Fruit fly (Drosophila melanogaster): ENCODE data around the gene Ndc80.

The Ndc80 gene

DNA sequence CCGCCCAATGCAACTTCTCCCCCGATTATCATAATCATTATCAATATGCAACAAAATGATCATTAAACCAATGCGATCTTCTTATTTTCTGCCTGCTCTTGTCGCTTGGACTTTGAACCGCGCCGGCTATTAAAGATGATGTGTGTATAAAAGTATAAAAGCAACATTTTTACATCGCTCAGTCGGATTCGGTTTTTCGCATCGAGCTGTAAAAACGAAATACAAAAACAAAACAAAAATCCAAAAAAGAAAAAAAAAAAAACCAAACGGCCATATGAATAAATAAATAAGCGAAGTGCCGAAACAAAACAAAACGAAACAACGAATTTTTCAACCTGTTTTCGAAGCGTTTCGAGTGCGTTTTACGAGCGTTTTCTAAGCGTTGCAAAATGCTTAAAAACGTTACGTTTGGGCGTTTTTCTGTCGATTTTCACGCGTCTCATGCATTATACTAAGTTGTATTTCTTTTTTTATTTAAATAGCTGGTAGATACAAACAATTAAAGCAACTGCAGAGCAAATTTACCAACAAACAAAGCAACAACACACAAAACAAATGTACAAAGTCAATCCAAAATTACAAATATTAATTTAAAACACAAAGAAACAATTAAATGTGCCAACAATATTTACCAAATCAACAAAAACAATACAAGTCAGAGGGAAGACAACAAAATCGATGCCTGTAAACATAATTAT lies 33.0 kb upstream of the Ndc80 start (continued):
- TF ChIP-seq CG11723 (GFP tag; optimal IDR thresholded peaks at IDR 0.05) (no peak), pros (GFP tag; optimal IDR thresholded peaks at IDR 0.05) (no peak), CG1792 (GFP tag; optimal IDR thresholded peaks at IDR 0.05) (no peak), Sin3A (optimal IDR thresholded peaks at IDR 0.05) (no peak), sna (GFP tag; IDR thresholded peaks at IDR 0.05; ENCODE audit: partially characterized antibody) (no peak), otp (GFP tag; IDR thresholded peaks at IDR 0.05) (no peak), pzg (GFP tag; optimal IDR thresholded peaks at IDR 0.05) (no peak), CG14014 (GFP tag; IDR thresholded peaks at IDR 0.05) (no peak), CG17568 (GFP tag; optimal IDR thresholded peaks at IDR 0.05) (peak; percentile 63), aop (GFP tag; IDR thresholded peaks at IDR 0.05) (no peak), run (tag; optimal IDR thresholded peaks at IDR 0.05) (no peak), CG1529 (GFP tag; optimal IDR thresholded peaks at IDR 0.05) (peak; percentile 25), CG10979 (tag; optimal IDR thresholded peaks at IDR 0.05) (peak; percentile 3), NC2α (GFP tag; optimal IDR thresholded peaks at IDR 0.05) (no peak), zen2 (GFP tag; IDR thresholded peaks at IDR 0.05; ENCODE audit: partially characterized antibody) (no peak), CG15601 (tag; optimal IDR thresholded peaks at IDR 0.05) (peak; percentile 10), CG31365 (tag; optimal IDR thresholded peaks at IDR 0.05) (no peak), Xrp1 (GFP tag; IDR thresholded peaks at IDR 0.05) (no peak), C15 (GFP tag; IDR thresholded peaks at IDR 0.05) (no peak), CG12391 (tag; optimal IDR thresholded peaks at IDR 0.05) (no peak), phol (tag; optimal IDR thresholded peaks at IDR 0.05) (no peak), Sox102F (GFP tag; optimal IDR thresholded peaks at IDR 0.05) (peak; percentile 62), da (GFP tag; optimal IDR thresholded peaks at IDR 0.05) (no peak), crc (GFP tag; optimal IDR thresholded peaks at IDR 0.05) (no peak), CG8388 (GFP tag; optimal IDR thresholded peaks at IDR 0.05) (peak; percentile 13), CG6813 (GFP tag; optimal IDR thresholded peaks at IDR 0.05) (peak; percentile 61), Oaz (GFP tag; IDR thresholded peaks at IDR 0.05) (no peak), repo (GFP tag; optimal IDR thresholded peaks at IDR 0.05) (no peak), Meics (GFP tag; optimal IDR thresholded peaks at IDR 0.05) (peak; percentile 40), al (GFP tag; IDR thresholded peaks at IDR 0.05) (no peak), fd3F (GFP tag; optimal IDR thresholded peaks at IDR 0.05) (peak; percentile 72), bab2 (GFP tag; optimal IDR thresholded peaks at IDR 0.05) (peak; percentile 17), nom (GFP tag; optimal IDR thresholded peaks at IDR 0.05) (peak; percentile 97), CG3995 (GFP tag; optimal IDR thresholded peaks at IDR 0.05) (no peak), sens (GFP tag) (peak; percentile 88), CG10366 (GFP tag; IDR thresholded peaks at IDR 0.05) (no peak), CG12299 (tag; optimal IDR thresholded peaks at IDR 0.05) (no peak), ind (GFP tag; optimal IDR thresholded peaks at IDR 0.05) (no peak), zf30C (GFP tag; optimal IDR thresholded peaks at IDR 0.05) (no peak), gcm (GFP tag; optimal IDR thresholded peaks at IDR 0.05) (no peak), CG8924 (tag; optimal IDR thresholded peaks at IDR 0.05) (peak; percentile 19), Hr51 (GFP tag; optimal IDR thresholded peaks at IDR 0.05) (no peak), CG8281 (tag; optimal IDR thresholded peaks at IDR 0.05) (no peak), sens-2 (GFP tag; IDR thresholded peaks at IDR 0.05) (no peak), Myb (GFP tag; optimal IDR thresholded peaks at IDR 0.05) (no peak), h (optimal IDR thresholded peaks at IDR 0.05) (no peak), odd (GFP tag; optimal IDR thresholded peaks at IDR 0.05) (no peak), tgo (GFP tag; IDR thresholded peaks at IDR 0.05) (no peak), CG10565 (GFP tag; optimal IDR thresholded peaks at IDR 0.05) (no peak), CG4854 (GFP tag; optimal IDR thresholded peaks at IDR 0.05) (no peak), fd102C (GFP tag; optimal IDR thresholded peaks at IDR 0.05) (no peak)
